Fruit fly (Drosophila melanogaster): ENCODE measurements around the gene CG2747.
A peak's percentile ranks its signal among the peaks of the same experiment; 100 is the strongest.

- peak; percentile 0 for TF ChIP-seq Vsx2 (GFP tag; optimal IDR thresholded peaks at IDR 0.05; ENCODE audit: partially characterized antibody)
- no peak for TF ChIP-seq Hr83 (GFP tag; optimal IDR thresholded peaks at IDR 0.05; ENCODE audit: poor library complexity, severe bottlenecking)
- no peak for TF ChIP-seq lola (GFP tag; optimal IDR thresholded peaks at IDR 0.05)
- no peak for TF ChIP-seq Myc (optimal IDR thresholded peaks at IDR 0.05)
- TF ChIP-seq Hr78 (GFP tag; optimal IDR thresholded peaks at IDR 0.05): no peak
These were observed 61.5 kb downstream of the CG2747 start for dm6 chr3R:7968958-7969701.
